Fruit fly (Drosophila melanogaster) S2 (cell line): ENCODE data around the gene h-cup.

Source experiments
- CG8478 ChIP-seq: fragments of >200 bp; optimal IDR thresholded peaks from 2 replicates; lab custom pipeline; 2018
- CTCF ChIP-seq, 2 experiments: fragments of >200 bp; optimal IDR thresholded peaks; 2 replicates each; lab custom pipeline; 2018

DNA sequence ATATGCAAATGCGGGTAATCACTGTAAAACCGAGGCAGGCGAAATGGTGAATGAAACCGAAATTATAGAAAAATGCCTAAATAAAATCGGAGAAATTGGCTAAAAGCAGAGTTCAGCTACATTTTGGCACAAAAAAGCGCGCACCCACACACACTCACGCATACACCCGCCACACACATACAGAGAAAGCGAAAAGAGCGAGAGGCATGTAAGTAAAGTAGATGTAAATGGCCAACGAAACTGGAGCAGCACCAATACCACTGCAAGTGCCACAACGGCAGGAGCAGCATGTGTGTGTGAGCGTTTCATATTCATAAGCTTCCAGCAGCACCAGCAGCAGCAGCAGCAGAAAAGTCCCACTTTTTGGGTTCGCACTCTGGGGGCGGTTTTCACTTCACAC, 7.3 kb downstream of the h-cup start:
- no peak for TF ChIP-seq CTCF (optimal IDR thresholded peaks at IDR 0.05; lab: Kevin White, UChicago)
- no peak for TF ChIP-seq CG8478 (lab: Kevin White, UChicago)
